Fruit fly (Drosophila melanogaster) whole organism, embryonic: ENCODE data around the gene puf.
A peak's percentile ranks its signal among the peaks of the same experiment; 100 is the strongest.

Experiments
- Atf-2 ChIP-seq: fragments of 200-800 bp; sonication (Bioruptor generic); optimal IDR thresholded peaks from 2 replicates; lab custom pipeline; 2016; ENCODE audit warnings: missing biosample characterization, missing genetic modification characterization
- Bgb ChIP-seq: fragments of 200-800 bp; sonication (Bioruptor generic); IDR thresholded peaks from 2 replicates; pipeline ENCODE4 v1.3.6; 2022; ENCODE audit warnings: missing biosample characterization, missing genetic modification characterization; ENCODE audit not compliant: partially characterized antibody
- CG10147 ChIP-seq: fragments of 200-800 bp; sonication (Bioruptor generic); optimal IDR thresholded peaks from 2 replicates; lab custom pipeline; 2019; ENCODE audit warnings: missing biosample characterization, mild to moderate bottlenecking, missing genetic modification characterization, moderate library complexity
- CG10209 ChIP-seq: fragments of 200-800 bp; sonication (Bioruptor generic); optimal IDR thresholded peaks from 3 replicates; lab custom pipeline; 2017; ENCODE audit warnings: missing biosample characterization, mild to moderate bottlenecking, missing genetic modification characterization, missing genetic modification reagents
- CG10274 ChIP-seq: fragments of 200-800 bp; sonication (Bioruptor generic); optimal IDR thresholded peaks from 3 replicates; lab custom pipeline; 2017; ENCODE audit warnings: missing biosample characterization, mild to moderate bottlenecking, missing genetic modification characterization
- CG11398 ChIP-seq: fragments of 200-800 bp; sonication (Bioruptor generic); optimal IDR thresholded peaks from 2 replicates; lab custom pipeline; 2016; ENCODE audit warnings: missing biosample characterization, missing genetic modification characterization
- CG11560 ChIP-seq: fragments of 200-800 bp; sonication (Bioruptor generic); IDR thresholded peaks from 3 replicates; pipeline ENCODE4 v1.3.6; 2022; ENCODE audit warnings: missing biosample characterization, missing genetic modification characterization
- CG11695 ChIP-seq: fragments of 200-800 bp; sonication (Bioruptor generic); IDR thresholded peaks from 3 replicates; pipeline ENCODE4 v1.3.6; 2022; ENCODE audit warnings: missing biosample characterization, missing genetic modification characterization
- CG12219 ChIP-seq: fragments of 200-800 bp; sonication (Bioruptor generic); optimal IDR thresholded peaks from 3 replicates; lab custom pipeline; 2018; ENCODE audit warnings: missing biosample characterization, mild to moderate bottlenecking, missing genetic modification characterization
- CG1233 ChIP-seq: fragments of 200-800 bp; sonication (Bioruptor generic); optimal IDR thresholded peaks from 4 replicates; lab custom pipeline; 2018; ENCODE audit warnings: missing biosample characterization, mild to moderate bottlenecking, missing genetic modification characterization
- CG13296 ChIP-seq: fragments of 200-800 bp; sonication (Bioruptor generic); optimal IDR thresholded peaks from 3 replicates; lab custom pipeline; 2018; ENCODE audit warnings: missing biosample characterization, mild to moderate bottlenecking, missing genetic modification characterization
- CG15696 ChIP-seq: fragments of 200-800 bp; sonication (Bioruptor generic); optimal IDR thresholded peaks from 2 replicates; lab custom pipeline; 2019; ENCODE audit warnings: missing biosample characterization, mild to moderate bottlenecking, missing genetic modification characterization, moderate library complexity
- CG17328 ChIP-seq: fragments of 200-800 bp; sonication (Bioruptor generic); IDR thresholded peaks from 2 replicates; pipeline ENCODE4 v1.3.6; 2022; ENCODE audit warnings: missing biosample characterization, missing genetic modification characterization
- CG17359 ChIP-seq: fragments of 200-800 bp; sonication (Bioruptor generic); optimal IDR thresholded peaks from 3 replicates; lab custom pipeline; 2018; ENCODE audit warnings: missing biosample characterization, mild to moderate bottlenecking, missing genetic modification characterization, moderate library complexity
- CG17912 ChIP-seq: fragments of 200-800 bp; sonication (Bioruptor generic); optimal IDR thresholded peaks from 2 replicates; lab custom pipeline; 2018; ENCODE audit warnings: missing biosample characterization, mild to moderate bottlenecking, missing genetic modification characterization
- CG18262 ChIP-seq: fragments of 200-800 bp; optimal IDR thresholded peaks from 3 replicates; lab custom pipeline; 2019; ENCODE audit warnings: missing biosample characterization, mild to moderate bottlenecking, missing genetic modification characterization, moderate library complexity
- CG2678 ChIP-seq: fragments of 200-800 bp; sonication (Bioruptor generic); optimal IDR thresholded peaks from 3 replicates; lab custom pipeline; 2019; ENCODE audit warnings: missing biosample characterization, mild to moderate bottlenecking, missing genetic modification characterization, moderate library complexity
- CG2712 ChIP-seq: fragments of 200-800 bp; optimal IDR thresholded peaks from 3 replicates; lab custom pipeline; 2019; ENCODE audit warnings: missing biosample characterization, mild to moderate bottlenecking, missing genetic modification characterization, moderate library complexity
- CG31441 ChIP-seq: fragments of 200-800 bp; sonication (Bioruptor generic); IDR thresholded peaks from 2 replicates; pipeline ENCODE4 v1.3.6; 2022; ENCODE audit warnings: missing biosample characterization, missing genetic modification characterization
- CG4282 ChIP-seq: fragments of 200-800 bp; sonication (Bioruptor generic); optimal IDR thresholded peaks from 2 replicates; lab custom pipeline; 2016; ENCODE audit warnings: missing biosample characterization, missing genetic modification characterization
- CG6683 ChIP-seq: fragments of 200-800 bp; sonication (Bioruptor generic); optimal IDR thresholded peaks from 2 replicates; lab custom pipeline; 2017; ENCODE audit warnings: missing biosample characterization, mild to moderate bottlenecking, missing genetic modification characterization, missing genetic modification reagents
- CG6854 ChIP-seq: fragments of 200-800 bp; sonication (Bioruptor generic); optimal IDR thresholded peaks from 3 replicates; lab custom pipeline; 2017; ENCODE audit warnings: missing biosample characterization, mild to moderate bottlenecking, missing genetic modification characterization
- CG9797 ChIP-seq: fragments of 200-800 bp; sonication (Bioruptor generic); optimal IDR thresholded peaks from 3 replicates; lab custom pipeline; 2018; ENCODE audit warnings: missing biosample characterization, mild to moderate bottlenecking, missing genetic modification characterization
- D19B ChIP-seq: fragments of 200-800 bp; sonication (Bioruptor generic); optimal IDR thresholded peaks from 2 replicates; lab custom pipeline; 2017; ENCODE audit warnings: missing biosample characterization, mild to moderate bottlenecking, missing genetic modification characterization
- Dad ChIP-seq: fragments of 200-800 bp; sonication (Bioruptor generic); optimal IDR thresholded peaks from 3 replicates; lab custom pipeline; 2016; ENCODE audit warnings: missing biosample characterization, missing genetic modification characterization
- Dp ChIP-seq: fragments of 200-800 bp; sonication (Bioruptor generic); optimal IDR thresholded peaks from 2 replicates; lab custom pipeline; 2018; ENCODE audit warnings: missing biosample characterization, mild to moderate bottlenecking, missing genetic modification characterization, moderate library complexity
- ERR ChIP-seq: fragments of 200-800 bp; sonication (Bioruptor generic); optimal IDR thresholded peaks from 2 replicates; lab custom pipeline; 2016; ENCODE audit warnings: missing biosample characterization, missing genetic modification characterization
- Hr51 ChIP-seq, 2 experiments: fragments of 200-800 bp; sonication (Bioruptor generic); optimal IDR thresholded peaks; 2 replicates in 1 of 2; 3 replicates in 1 of 2; lab custom pipeline; 2016 to 2018; ENCODE audit warnings: missing biosample characterization in 2 of 2, missing genetic modification characterization in 2 of 2, mild to moderate bottlenecking in 1 of 2, moderate library complexity in 1 of 2
- Mad ChIP-seq: fragments of 200-800 bp; sonication (Bioruptor generic); optimal IDR thresholded peaks from 2 replicates; lab custom pipeline; 2016; ENCODE audit warnings: missing biosample characterization, missing genetic modification characterization
- Ravus ChIP-seq: fragments of 200-800 bp; sonication (Bioruptor generic); IDR thresholded peaks from 2 replicates; pipeline ENCODE4 v1.3.6; 2022; ENCODE audit warnings: missing biosample characterization, missing genetic modification characterization
- Sry-β ChIP-seq: fragments of 200-800 bp; sonication (Bioruptor generic); optimal IDR thresholded peaks from 2 replicates; lab custom pipeline; 2018; ENCODE audit warnings: missing biosample characterization, mild to moderate bottlenecking, missing genetic modification characterization, moderate library complexity
- Sry-δ ChIP-seq: fragments of 200-800 bp; sonication (Bioruptor generic); optimal IDR thresholded peaks from 2 replicates; lab custom pipeline; 2016; ENCODE audit warnings: missing biosample characterization, missing genetic modification characterization
- abd-A ChIP-seq: fragments of 200-800 bp; sonication (Bioruptor generic); optimal IDR thresholded peaks from 3 replicates; lab custom pipeline; 2019; ENCODE audit warnings: missing biosample characterization, mild to moderate bottlenecking, missing genetic modification characterization, moderate library complexity
- cg ChIP-seq: fragments of 200-800 bp; sonication (Bioruptor generic); optimal IDR thresholded peaks from 3 replicates; lab custom pipeline; 2019; ENCODE audit warnings: missing biosample characterization, mild to moderate bottlenecking, missing genetic modification characterization, moderate library complexity
- ewg ChIP-seq: fragments of 200-800 bp; sonication (Bioruptor generic); optimal IDR thresholded peaks from 3 replicates; lab custom pipeline; 2017; ENCODE audit warnings: mild to moderate bottlenecking, missing biosample characterization, missing genetic modification reagents, missing genetic modification characterization
- fd102C ChIP-seq: fragments of 200-800 bp; sonication (Bioruptor generic); optimal IDR thresholded peaks from 2 replicates; lab custom pipeline; 2018; ENCODE audit warnings: missing biosample characterization, mild to moderate bottlenecking, missing genetic modification characterization, moderate library complexity
- knrl ChIP-seq: fragments of 200-800 bp; sonication (Bioruptor generic); IDR thresholded peaks from 3 replicates; pipeline ENCODE4 v1.3.6; 2022; ENCODE audit warnings: missing biosample characterization, missing genetic modification characterization; ENCODE audit not compliant: partially characterized antibody
- pita ChIP-seq: fragments of 200-800 bp; sonication (Bioruptor generic); optimal IDR thresholded peaks from 2 replicates; lab custom pipeline; 2017; ENCODE audit warnings: missing biosample characterization, mild to moderate bottlenecking, missing genetic modification characterization
- scrt ChIP-seq: fragments of 200-800 bp; sonication (Bioruptor generic); optimal IDR thresholded peaks from 2 replicates; lab custom pipeline; 2018; ENCODE audit warnings: missing biosample characterization, mild to moderate bottlenecking, missing genetic modification characterization, moderate library complexity
- sug ChIP-seq: fragments of 200-800 bp; optimal IDR thresholded peaks from 2 replicates; lab custom pipeline; 2019; ENCODE audit warnings: missing biosample characterization, mild to moderate bottlenecking, missing genetic modification characterization, moderate library complexity
- trh ChIP-seq: fragments of 200-800 bp; sonication (Bioruptor generic); optimal IDR thresholded peaks from 2 replicates; lab custom pipeline; 2016; ENCODE audit warnings: missing biosample characterization, missing genetic modification characterization
- tx ChIP-seq: fragments of 200-800 bp; sonication (Bioruptor generic); optimal IDR thresholded peaks from 2 replicates; lab custom pipeline; 2016; ENCODE audit warnings: missing biosample characterization, missing genetic modification characterization
- usp ChIP-seq: fragments of >200 bp; optimal IDR thresholded peaks from 2 replicates; lab custom pipeline; 2017; ENCODE audit warnings: missing biosample characterization, missing genetic modification characterization

Gene puf

dm6 chr3R:24586453-24586886 is 63.4 kb downstream of the puf start (continued):
- TF ChIP-seq sug (tag; lab: Kevin White, UChicago) (peak; percentile 46), cg (GFP tag; lab: Kevin White, UChicago) (peak; percentile 20), Dp (GFP tag; lab: Kevin White, UChicago) (peak; percentile 81), D19B (no peak), CG9797 (GFP tag; lab: Kevin White, UChicago) (peak; percentile 38), trh (no peak), CG4282 (peak; percentile 13), CG2678 (tag; lab: Kevin White, UChicago) (peak; percentile 18), CG1233 (GFP tag; lab: Kevin White, UChicago) (no peak), CG2712 (tag; lab: Kevin White, UChicago) (peak; percentile 32), abd-A (tag; lab: Kevin White, UChicago) (peak; percentile 84), usp (GFP tag; lab: Kevin White, UChicago) (no peak), CG17328 (GFP tag; lab: Robert Waterston, UW) (no peak), CG15696 (no peak), CG17359 (tag; lab: Kevin White, UChicago) (no peak), CG18262 (tag; lab: Kevin White, UChicago) (peak; percentile 14), CG6854 (GFP tag; lab: Kevin White, UChicago) (peak; percentile 48), CG17912 (GFP tag; lab: Kevin White, UChicago) (no peak), Mad (GFP tag; lab: Kevin White, UChicago) (no peak), tx (no peak), ERR (GFP tag; lab: Kevin White, UChicago) (peak; percentile 24), CG10147 (GFP tag; lab: Kevin White, UChicago) (peak; percentile 35), CG6683 (GFP tag; lab: Kevin White, UChicago) (peak; percentile 42), CG10209 (GFP tag; lab: Kevin White, UChicago) (no peak), CG11695 (GFP tag; lab: Robert Waterston, UW) (no peak), pita (GFP tag; lab: Kevin White, UChicago) (peak; percentile 64), CG10274 (no peak), Sry-β (GFP tag; lab: Kevin White, UChicago) (peak; percentile 35), CG31441 (GFP tag; lab: Robert Waterston, UW) (no peak), Hr51 (GFP tag; optimal IDR thresholded peaks at IDR 0.05; lab: Kevin White, UChicago) (peak in 1 of 2 experiments; percentile 4), CG11560 (tag; lab: Robert Waterston, UW) (no peak), Ravus (GFP tag; lab: Robert Waterston, UW) (no peak), fd102C (GFP tag; lab: Kevin White, UChicago) (no peak), CG12219 (GFP tag; lab: Kevin White, UChicago) (no peak), Dad (GFP tag; lab: Kevin White, UChicago) (no peak), Bgb (GFP tag; lab: Robert Waterston, UW) (no peak), scrt (GFP tag; lab: Kevin White, UChicago) (peak; percentile 56), knrl (GFP tag; lab: Robert Waterston, UW) (no peak), ewg (GFP tag; lab: Kevin White, UChicago) (no peak), Sry-δ (peak; percentile 83), Atf-2 (no peak), CG11398 (no peak), CG13296 (peak; percentile 55)
